Worm (Caenorhabditis elegans): ENCODE data around the gene plc-3.

Gene plc-3

DNA sequence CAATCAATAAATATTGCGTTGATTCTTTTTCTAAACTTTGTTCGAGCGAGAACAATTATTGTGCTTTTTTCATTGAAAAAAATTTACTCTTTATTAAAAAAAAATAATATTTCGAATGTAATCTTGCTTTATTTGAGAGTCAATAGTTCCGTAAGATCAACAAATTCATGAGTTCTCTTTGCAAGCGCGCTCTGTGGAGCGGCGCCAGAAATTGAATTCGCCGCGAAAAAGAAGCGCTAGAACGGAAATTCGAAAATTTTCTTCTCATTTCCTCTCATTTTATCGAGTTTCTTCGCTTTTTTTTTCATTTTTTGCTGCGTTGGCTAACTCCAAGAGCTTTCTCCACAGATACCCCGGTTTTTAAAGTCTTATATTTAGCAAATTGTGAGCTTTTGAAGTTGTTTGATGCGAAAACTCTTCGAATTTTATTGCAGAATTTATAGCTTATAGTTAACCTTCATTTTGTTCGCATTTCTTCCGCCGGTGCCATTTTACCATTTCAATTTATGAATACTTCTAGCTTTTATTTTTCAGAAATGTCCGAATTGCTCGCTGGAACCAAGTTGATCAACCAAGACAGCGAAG, 25.5 kb upstream of the plc-3 start, which contains the start of gene R05H5.3:
Gene R05H5.3 (plus strand): TSS at position 535 of the 585 bp plus-strand sequence.
- TF ChIP-seq die-1 (tag; optimal IDR thresholded peaks at IDR 0.05), result no peak
- no peak for TF ChIP-seq nhr-90 (tag; optimal IDR thresholded peaks at IDR 0.05)
- no peak for TF ChIP-seq zfh-2 (GFP tag; conservative IDR thresholded peaks at IDR 0.05)
- TF ChIP-seq chd-7 (tag; optimal IDR thresholded peaks at IDR 0.05), result no peak
- no peak for TF ChIP-seq B0261.1 (tag; optimal IDR thresholded peaks at IDR 0.05)
- TF ChIP-seq mel-28 (tag; optimal IDR thresholded peaks at IDR 0.05; ENCODE audit: borderline replicate concordance), result no peak
- TF ChIP-seq unc-130 (GFP tag; optimal IDR thresholded peaks at IDR 0.05), result peak; percentile 92
- peak; percentile 72; the same call in 1 of the 2 replicates for TF ChIP-seq Y79H2A.3 (GFP tag; conservative IDR thresholded peaks at IDR 0.05)
- TF ChIP-seq snpc-1.3 (tag; optimal IDR thresholded peaks at IDR 0.05; ENCODE audit: insufficient read depth), result peak; percentile 40
- no peak for TF ChIP-seq pbrm-1 (GFP tag; IDR thresholded peaks at IDR 0.05)
- no peak for TF ChIP-seq nhr-179 (tag; optimal IDR thresholded peaks at IDR 0.05)
- peak; percentile 96 for TF ChIP-seq efl-1 (GFP tag; optimal IDR thresholded peaks at IDR 0.05)
- TF ChIP-seq ama-1 (optimal IDR thresholded peaks at IDR 0.05), result no peak
- TF ChIP-seq ama-1 (GFP tag; optimal IDR thresholded peaks at IDR 0.05), result no peak
- no peak for TF ChIP-seq ccch-3 (GFP tag; optimal IDR thresholded peaks at IDR 0.05)
- TF ChIP-seq him-1 (tag; optimal IDR thresholded peaks at IDR 0.05), result peak; percentile 74
- no peak for TF ChIP-seq repo-1 (tag; optimal IDR thresholded peaks at IDR 0.05)
- no peak for TF ChIP-seq bed-1 (GFP tag; IDR thresholded peaks at IDR 0.05)
- TF ChIP-seq attf-5 (GFP tag; optimal IDR thresholded peaks at IDR 0.05), result peak; percentile 76
- no peak for TF ChIP-seq zim-3 (tag; optimal IDR thresholded peaks at IDR 0.05)
- no peak for TF ChIP-seq nfya-1 (tag; optimal IDR thresholded peaks at IDR 0.05; ENCODE audit: borderline replicate concordance, insufficient read depth)
- TF ChIP-seq T26A5.8 (tag; optimal IDR thresholded peaks at IDR 0.05), result no peak
- TF ChIP-seq lir-1 (GFP tag; conservative IDR thresholded peaks at IDR 0.05), result peak; percentile 62; the same call in 1 of the 2 replicates
- TF ChIP-seq akir-1 (GFP tag; optimal IDR thresholded peaks at IDR 0.05), result no peak
- no peak for TF ChIP-seq athp-1 (tag; optimal IDR thresholded peaks at IDR 0.05)
- TF ChIP-seq xnd-1 (tag; optimal IDR thresholded peaks at IDR 0.05), result peak; percentile 81
- no peak for TF ChIP-seq egl-44 (GFP tag; IDR thresholded peaks at IDR 0.05)
- no peak for TF ChIP-seq egl-18 (GFP tag; IDR thresholded peaks at IDR 0.05)
- 0 out of 2 replicates have a peak, but pooled peaks have one; percentile 56 for TF ChIP-seq aptf-2 (GFP tag; conservative IDR thresholded peaks at IDR 0.05)
- peak; percentile 75 for TF ChIP-seq Y95B8A.8 (GFP tag; IDR thresholded peaks at IDR 0.05)
- TF ChIP-seq sea-2 (GFP tag; IDR thresholded peaks at IDR 0.05), result no peak
- TF ChIP-seq F22D6.2 (tag; optimal IDR thresholded peaks at IDR 0.05), result no peak
- no peak for TF ChIP-seq dox-1 (GFP tag; IDR thresholded peaks at IDR 0.05)
- peak; percentile 40 for TF ChIP-seq madf-10 (tag; optimal IDR thresholded peaks at IDR 0.05)
- TF ChIP-seq F49E8.2 (tag; optimal IDR thresholded peaks at IDR 0.05; ENCODE audit: insufficient read depth), result peak; percentile 74
- no peak for TF ChIP-seq ztf-3 (GFP tag; optimal IDR thresholded peaks at IDR 0.05)
- no peak for TF ChIP-seq F37B4.10 (GFP tag; IDR thresholded peaks at IDR 0.05)
- no peak for TF ChIP-seq F57C9.4 (tag; optimal IDR thresholded peaks at IDR 0.05)
- peak; percentile 80 for TF ChIP-seq lsl-1 (GFP tag; optimal IDR thresholded peaks at IDR 0.05)
- TF ChIP-seq snpc-4 (GFP tag; optimal IDR thresholded peaks at IDR 0.05), result peak; percentile 37
- no peak for TF ChIP-seq snpc-4 (tag; optimal IDR thresholded peaks at IDR 0.05)
- TF ChIP-seq F52B5.7 (tag; optimal IDR thresholded peaks at IDR 0.05), result no peak
- TF ChIP-seq atf-7 (tag; optimal IDR thresholded peaks at IDR 0.05), result no peak
- no peak for TF ChIP-seq lsy-27 (tag; optimal IDR thresholded peaks at IDR 0.05; ENCODE audit: borderline replicate concordance, insufficient read depth)
- no peak for TF ChIP-seq aptf-3 (GFP tag; IDR thresholded peaks at IDR 0.05)
- TF ChIP-seq ets-4 (GFP tag; optimal IDR thresholded peaks at IDR 0.05), result no peak
- peak; percentile 96 for TF ChIP-seq madf-6 (GFP tag; IDR thresholded peaks at IDR 0.05)
- no peak; the same call in none of the 2 replicates for TF ChIP-seq ztf-28 (GFP tag; IDR thresholded peaks at IDR 0.05)
- TF ChIP-seq mxl-1 (tag; optimal IDR thresholded peaks at IDR 0.05), result no peak
